Worm (Caenorhabditis elegans) whole organism, L1 larva: ENCODE measurements around the gene vha-1.

Source experiments
- ces-1 ChIP-seq: fragments of 150-350 bp; optimal IDR thresholded peaks from 2 replicates; lab custom pipeline; 2014; ENCODE audit warnings: missing biosample characterization, missing genetic modification reagents, missing genetic modification characterization
- jun-1 ChIP-seq: fragments of 150-350 bp; optimal IDR thresholded peaks from 2 replicates; lab custom pipeline; 2014; ENCODE audit warnings: missing biosample characterization, missing genetic modification reagents, missing genetic modification characterization
- snpc-4 ChIP-seq: fragments of 150-350 bp; optimal IDR thresholded peaks from 2 replicates; lab custom pipeline; 2014; ENCODE audit warnings: missing biosample characterization, missing genetic modification characterization
- tbx-2 ChIP-seq: sonication (generic microtip); optimal IDR thresholded peaks from 2 replicates; lab custom pipeline; 2016; ENCODE audit warnings: missing genetic modification characterization, missing compliant biosample characterization
- unc-62 ChIP-seq: fragments of 150-350 bp; optimal IDR thresholded peaks from 2 replicates; lab custom pipeline; 2014; ENCODE audit warnings: missing biosample characterization, missing genetic modification reagents, missing genetic modification characterization

DNA sequence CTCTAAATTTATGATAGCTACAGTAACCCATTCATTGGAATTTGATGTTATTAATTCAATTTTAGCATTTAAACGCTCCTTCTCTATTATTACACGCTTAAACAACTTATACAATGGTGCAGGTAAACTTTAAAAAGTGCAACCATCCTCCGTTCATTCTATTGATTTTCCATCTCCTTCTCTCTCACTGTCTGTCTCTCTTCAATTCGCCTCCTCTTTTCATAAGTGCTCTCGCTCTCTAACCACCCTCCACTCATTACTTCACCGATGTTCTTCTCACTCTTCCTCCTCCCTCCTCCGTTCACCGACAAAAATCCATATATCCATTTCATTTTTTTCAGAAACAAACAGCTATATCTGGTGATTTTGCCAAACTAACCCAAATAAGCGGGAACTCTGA is 14.9 kb upstream of the vha-1 start, which contains the start of gene cbp-1:
- TF ChIP-seq jun-1 (tag; lab: Kevin White, UChicago) (peak; percentile 12), snpc-4 (tag; lab: Kevin White, UChicago) (peak; percentile 33), unc-62 (GFP tag; lab: Kevin White, UChicago) (no peak), tbx-2 (tag; lab: Kevin White, UChicago) (peak; percentile 32), ces-1 (no peak)
